Fruit fly (Drosophila melanogaster) whole organism, embryonic: Measurements from ENCODE around the gene Cyp28d2.

Experiments
- Bgb ChIP-seq: fragments of 200-800 bp; sonication (Bioruptor generic); IDR thresholded peaks from 2 replicates; pipeline ENCODE4 v1.3.6; 2022; ENCODE audit warnings: missing biosample characterization, missing genetic modification characterization; ENCODE audit not compliant: partially characterized antibody
- CG10209 ChIP-seq: fragments of 200-800 bp; sonication (Bioruptor generic); optimal IDR thresholded peaks from 3 replicates; lab custom pipeline; 2017; ENCODE audit warnings: missing biosample characterization, mild to moderate bottlenecking, missing genetic modification characterization, missing genetic modification reagents
- CG5953 ChIP-seq: fragments of 200-800 bp; sonication (Bioruptor generic); IDR thresholded peaks from 2 replicates; pipeline ENCODE4 v1.3.6; 2022; ENCODE audit warnings: missing biosample characterization, missing genetic modification characterization
- E2f1 ChIP-seq: fragments of 200-800 bp; sonication (Bioruptor generic); IDR thresholded peaks from 2 replicates; pipeline ENCODE4 v1.3.6; 2022; ENCODE audit warnings: missing biosample characterization, missing genetic modification characterization
- Ravus ChIP-seq: fragments of 200-800 bp; sonication (Bioruptor generic); IDR thresholded peaks from 2 replicates; pipeline ENCODE4 v1.3.6; 2022; ENCODE audit warnings: missing biosample characterization, missing genetic modification characterization

dm6 chr2L:5249766-5250165 is 42.7 kb downstream of the Cyp28d2 start:
- no peak for TF ChIP-seq E2f1 (GFP tag; lab: Robert Waterston, UW)
- TF ChIP-seq Ravus (GFP tag; lab: Robert Waterston, UW) = no peak
- TF ChIP-seq Bgb (GFP tag; lab: Robert Waterston, UW) = no peak
- TF ChIP-seq CG5953 (GFP tag; lab: Robert Waterston, UW) = no peak
- no peak for TF ChIP-seq CG10209
